Worm (Caenorhabditis elegans): ENCODE results near the gene F54B3.4.

The F54B3.4 gene

ce11 chrII:10261261-10261660 lies 9.7 kb downstream of the F54B3.4 start:
- TF ChIP-seq sptf-1 (tag; optimal IDR thresholded peaks at IDR 0.05) (no peak), pha-4 (tag; optimal IDR thresholded peaks at IDR 0.05) (no peak), flh-1 (GFP tag; optimal IDR thresholded peaks at IDR 0.05) (no peak), nhr-2 (tag; optimal IDR thresholded peaks at IDR 0.05) (no peak), drap-1 (GFP tag; optimal IDR thresholded peaks at IDR 0.05) (no peak), bed-3 (GFP tag; optimal IDR thresholded peaks at IDR 0.05) (no peak), sem-2 (GFP tag; optimal IDR thresholded peaks at IDR 0.05) (no peak), nhr-28 (tag; optimal IDR thresholded peaks at IDR 0.05) (no peak), nhr-237 (tag; optimal IDR thresholded peaks at IDR 0.05) (no peak), nhr-12 (tag; optimal IDR thresholded peaks at IDR 0.05) (no peak)

ce11 chrII:10252048-10252447 lies 18.9 kb downstream of the F54B3.4 start:
- TF ChIP-seq nhr-2 (tag; optimal IDR thresholded peaks at IDR 0.05), result no peak
- no peak for TF ChIP-seq nhr-12 (tag; optimal IDR thresholded peaks at IDR 0.05)
- no peak for TF ChIP-seq ztf-11 (tag; optimal IDR thresholded peaks at IDR 0.05)
- no peak for TF ChIP-seq sptf-1 (tag; optimal IDR thresholded peaks at IDR 0.05)
- TF ChIP-seq elt-1 (tag; optimal IDR thresholded peaks at IDR 0.05; ENCODE audit: borderline replicate concordance, insufficient read depth), result no peak
- no peak for TF ChIP-seq tbx-8 (GFP tag; optimal IDR thresholded peaks at IDR 0.05)
- no peak for TF ChIP-seq lsy-2 (tag; optimal IDR thresholded peaks at IDR 0.05)
- TF ChIP-seq unc-39 (tag; optimal IDR thresholded peaks at IDR 0.05), result no peak
- no peak for TF ChIP-seq nhr-237 (tag; optimal IDR thresholded peaks at IDR 0.05)
- no peak for TF ChIP-seq bed-3 (GFP tag; optimal IDR thresholded peaks at IDR 0.05)
- TF ChIP-seq M03D4.4 (tag; optimal IDR thresholded peaks at IDR 0.05), result no peak
- TF ChIP-seq nhr-28 (tag; optimal IDR thresholded peaks at IDR 0.05), result no peak
- TF ChIP-seq elt-3 (tag; optimal IDR thresholded peaks at IDR 0.05), result no peak
- TF ChIP-seq lin-13 (tag; optimal IDR thresholded peaks at IDR 0.05), result no peak
- TF ChIP-seq snpc-4 (tag; optimal IDR thresholded peaks at IDR 0.05), result no peak

ce11 chrII:10250966-10251365 lies 20.0 kb downstream of the F54B3.4 start, which contains the start of gene F54B3.1:
Gene F54B3.1 (plus strand): TSS chrII:10251266.
- TF ChIP-seq blmp-1 (tag; optimal IDR thresholded peaks at IDR 0.05) (no peak), mab-5 (tag; optimal IDR thresholded peaks at IDR 0.05) (no peak), pha-4 (tag; optimal IDR thresholded peaks at IDR 0.05) (no peak), ceh-83 (GFP tag; optimal IDR thresholded peaks at IDR 0.05) (no peak), nhr-76 (tag; optimal IDR thresholded peaks at IDR 0.05) (no peak), lin-32 (GFP tag; optimal IDR thresholded peaks at IDR 0.05) (no peak), zip-8 (tag; optimal IDR thresholded peaks at IDR 0.05) (no peak), nhr-12 (tag; optimal IDR thresholded peaks at IDR 0.05) (no peak), sptf-1 (tag; optimal IDR thresholded peaks at IDR 0.05) (no peak), bed-3 (GFP tag; optimal IDR thresholded peaks at IDR 0.05) (no peak), drap-1 (GFP tag; optimal IDR thresholded peaks at IDR 0.05) (no peak), lsy-2 (tag; optimal IDR thresholded peaks at IDR 0.05) (no peak), flh-1 (GFP tag; optimal IDR thresholded peaks at IDR 0.05) (no peak)

ce11 chrII:10248355-10249041 lies 22.5 kb downstream of the F54B3.4 start, which contains the start of gene atad-3:
Gene atad-3 (plus strand): TSS chrII:10248991.
- TF ChIP-seq ceh-39 (tag; optimal IDR thresholded peaks at IDR 0.05) (no peak), ham-2 (GFP tag; optimal IDR thresholded peaks at IDR 0.05) (peak; percentile 3), tbx-8 (GFP tag; optimal IDR thresholded peaks at IDR 0.05) (peak; percentile 12), hlh-1 (tag; optimal IDR thresholded peaks at IDR 0.05) (peak; percentile 38), pha-4 (tag; optimal IDR thresholded peaks at IDR 0.05) (peak; percentile 15), snpc-4 (tag; optimal IDR thresholded peaks at IDR 0.05) (no peak), elt-3 (tag; optimal IDR thresholded peaks at IDR 0.05) (no peak), nhr-76 (tag; optimal IDR thresholded peaks at IDR 0.05) (no peak), mls-2 (tag; optimal IDR thresholded peaks at IDR 0.05) (peak; percentile 80), sem-2 (GFP tag; optimal IDR thresholded peaks at IDR 0.05) (peak; percentile 24), mab-5 (tag; optimal IDR thresholded peaks at IDR 0.05) (no peak), zip-8 (tag; optimal IDR thresholded peaks at IDR 0.05) (no peak), ces-1 (GFP tag; optimal IDR thresholded peaks at IDR 0.05) (peak; percentile 79), ceh-43 (GFP tag; optimal IDR thresholded peaks at IDR 0.05) (no peak), M03D4.4 (tag; optimal IDR thresholded peaks at IDR 0.05) (peak; percentile 73), nhr-237 (tag; optimal IDR thresholded peaks at IDR 0.05) (peak; percentile 69), bed-3 (GFP tag; optimal IDR thresholded peaks at IDR 0.05) (peak; percentile 54), lin-32 (GFP tag; optimal IDR thresholded peaks at IDR 0.05) (peak; percentile 67), ceh-83 (GFP tag; optimal IDR thresholded peaks at IDR 0.05) (no peak), lsy-2 (tag; optimal IDR thresholded peaks at IDR 0.05) (peak; percentile 62), ztf-11 (tag; optimal IDR thresholded peaks at IDR 0.05) (peak; percentile 71), nhr-28 (tag; optimal IDR thresholded peaks at IDR 0.05) (no peak), unc-120 (tag; optimal IDR thresholded peaks at IDR 0.05; ENCODE audit: poor library complexity, severe bottlenecking) (peak; percentile 58), nhr-2 (tag; optimal IDR thresholded peaks at IDR 0.05) (no peak), cnd-1 (tag; optimal IDR thresholded peaks at IDR 0.05) (peak; percentile 71), blmp-1 (tag; optimal IDR thresholded peaks at IDR 0.05) (no peak), unc-39 (tag; optimal IDR thresholded peaks at IDR 0.05) (no peak), unc-62 (GFP tag; optimal IDR thresholded peaks at IDR 0.05) (peak; percentile 23), nhr-12 (tag; optimal IDR thresholded peaks at IDR 0.05) (no peak), drap-1 (GFP tag; optimal IDR thresholded peaks at IDR 0.05) (peak; percentile 78), flh-1 (GFP tag; optimal IDR thresholded peaks at IDR 0.05) (no peak), mep-1 (tag; optimal IDR thresholded peaks at IDR 0.05) (peak; percentile 87), sptf-1 (tag; optimal IDR thresholded peaks at IDR 0.05) (peak; percentile 92), elt-1 (tag; optimal IDR thresholded peaks at IDR 0.05; ENCODE audit: borderline replicate concordance, insufficient read depth) (no peak), lin-13 (tag; optimal IDR thresholded peaks at IDR 0.05) (peak; percentile 83)

Data from whole organism, mixed stage, embryonic.